Fruit fly (Drosophila melanogaster) whole organism, wandering third instar larva: Measurements from ENCODE around the gene CG17364.

ENCODE experiments used
- CrebA ChIP-seq: fragments of 200-800 bp; sonication (Bioruptor generic); optimal IDR thresholded peaks from 2 replicates; lab custom pipeline; 2016; ENCODE audit warnings: missing biosample characterization, mild to moderate bottlenecking, missing genetic modification characterization, borderline replicate concordance
- Myc ChIP-seq: fragments of >200 bp; optimal IDR thresholded peaks from 2 replicates; lab custom pipeline; 2017
- fru ChIP-seq: fragments of 200-800 bp; sonication (Bioruptor generic); optimal IDR thresholded peaks from 3 replicates; lab custom pipeline; 2016; ENCODE audit warnings: missing biosample characterization, mild to moderate bottlenecking, missing genetic modification characterization

DNA sequence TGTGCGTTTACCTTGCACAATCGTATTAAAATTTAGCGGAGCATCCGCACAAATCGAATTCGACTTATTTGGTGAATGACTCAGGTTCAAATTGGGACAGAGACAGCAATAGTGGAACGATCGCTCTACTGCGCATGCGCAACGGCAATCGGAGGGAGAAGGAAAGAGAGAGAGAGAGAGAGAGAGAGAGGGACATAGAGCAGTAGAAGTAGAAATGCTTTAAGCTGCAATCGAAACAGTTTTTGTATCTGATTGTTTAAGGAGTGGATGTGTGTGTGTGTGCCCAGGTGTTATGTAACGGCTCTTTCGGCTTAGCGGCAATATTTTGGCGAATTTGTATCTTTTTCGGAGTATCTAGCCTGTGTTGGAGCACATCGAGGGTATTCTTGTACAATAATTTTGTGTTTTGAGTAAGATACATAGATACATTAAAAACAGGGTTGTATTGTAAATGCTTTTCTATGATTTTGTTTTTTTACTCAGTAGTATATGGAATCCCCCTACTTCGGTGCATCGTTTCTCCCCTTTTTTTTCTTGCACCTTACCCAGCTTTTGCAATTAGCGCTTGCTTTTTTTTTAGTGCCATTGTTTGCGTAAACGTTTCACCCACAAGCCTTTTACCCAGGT, 43.6 kb downstream of the CG17364 start:
- TF ChIP-seq CrebA: no peak
- TF ChIP-seq fru (GFP tag; lab: Kevin White, UChicago): no peak
- TF ChIP-seq Myc: no peak
